Worm (Caenorhabditis elegans) whole organism, mixed stage, embryonic: ENCODE measurements around the gene taf-9.

Experiments used
- M03D4.4 ChIP-seq: sonication (generic microtip); optimal IDR thresholded peaks from 2 replicates; lab custom pipeline; 2017; ENCODE audit warnings: mild to moderate bottlenecking, missing genetic modification characterization, missing compliant biosample characterization
- bed-3 ChIP-seq: fragments of 200-800 bp; sonication (Bioruptor generic); optimal IDR thresholded peaks from 3 replicates; lab custom pipeline; 2018; ENCODE audit warnings: mild to moderate bottlenecking, missing genetic modification characterization, moderate library complexity, missing compliant biosample characterization
- blmp-1 ChIP-seq: fragments of 150-350 bp; optimal IDR thresholded peaks from 2 replicates; lab custom pipeline; 2014; ENCODE audit warnings: missing biosample characterization, missing genetic modification characterization
- ceh-39 ChIP-seq: fragments of 150-350 bp; optimal IDR thresholded peaks from 2 replicates; lab custom pipeline; 2014; ENCODE audit warnings: missing biosample characterization, missing genetic modification characterization
- ceh-43 ChIP-seq: fragments of 200-800 bp; sonication (Bioruptor generic); optimal IDR thresholded peaks from 2 replicates; lab custom pipeline; 2018; ENCODE audit warnings: mild to moderate bottlenecking, missing genetic modification characterization, moderate library complexity, missing compliant biosample characterization
- ceh-83 ChIP-seq: fragments of 200-800 bp; sonication (Bioruptor generic); optimal IDR thresholded peaks from 2 replicates; lab custom pipeline; 2018; ENCODE audit warnings: mild to moderate bottlenecking, missing genetic modification characterization, missing compliant biosample characterization
- ces-1 ChIP-seq: fragments of 150-350 bp; optimal IDR thresholded peaks from 2 replicates; lab custom pipeline; 2014; ENCODE audit warnings: missing biosample characterization, missing genetic modification reagents, missing genetic modification characterization
- cnd-1 ChIP-seq: fragments of 200-800 bp; sonication (Bioruptor generic); optimal IDR thresholded peaks from 2 replicates; lab custom pipeline; 2018; ENCODE audit warnings: mild to moderate bottlenecking, missing genetic modification characterization, missing compliant biosample characterization
- drap-1 ChIP-seq: fragments of 200-800 bp; sonication (Bioruptor generic); optimal IDR thresholded peaks from 3 replicates; lab custom pipeline; 2018; ENCODE audit warnings: mild to moderate bottlenecking, missing genetic modification characterization, missing compliant biosample characterization
- elt-1 ChIP-seq: sonication (generic microtip); optimal IDR thresholded peaks from 2 replicates; lab custom pipeline; 2017; ENCODE audit warnings: missing genetic modification characterization, mild to moderate bottlenecking, missing compliant biosample characterization, antibody characterized with exemption, moderate library complexity, borderline replicate concordance; ENCODE audit not compliant: insufficient read depth
- elt-3 ChIP-seq: fragments of 150-350 bp; optimal IDR thresholded peaks from 2 replicates; lab custom pipeline; 2014; ENCODE audit warnings: missing biosample characterization, missing genetic modification characterization
- flh-1 ChIP-seq: fragments of 200-800 bp; sonication (Bioruptor generic); optimal IDR thresholded peaks from 2 replicates; lab custom pipeline; 2018; ENCODE audit warnings: mild to moderate bottlenecking, missing genetic modification characterization, moderate library complexity, missing compliant biosample characterization
- ham-2 ChIP-seq: fragments of 200-800 bp; sonication (Bioruptor generic); optimal IDR thresholded peaks from 2 replicates; lab custom pipeline; 2018; ENCODE audit warnings: mild to moderate bottlenecking, missing genetic modification characterization, missing compliant biosample characterization
- hlh-1 ChIP-seq: fragments of 150-350 bp; optimal IDR thresholded peaks from 2 replicates; lab custom pipeline; 2014; ENCODE audit warnings: missing biosample characterization, missing genetic modification reagents, missing genetic modification characterization
- lin-13 ChIP-seq: fragments of 150-350 bp; optimal IDR thresholded peaks from 2 replicates; lab custom pipeline; 2014; ENCODE audit warnings: missing biosample characterization, missing genetic modification characterization
- lin-32 ChIP-seq: fragments of 200-800 bp; sonication (Bioruptor generic); optimal IDR thresholded peaks from 2 replicates; lab custom pipeline; 2018; ENCODE audit warnings: mild to moderate bottlenecking, missing genetic modification characterization, missing compliant biosample characterization
- lsy-2 ChIP-seq: fragments of 150-350 bp; optimal IDR thresholded peaks from 2 replicates; lab custom pipeline; 2014; ENCODE audit warnings: missing biosample characterization, missing genetic modification characterization
- mab-5 ChIP-seq: fragments of 150-350 bp; optimal IDR thresholded peaks from 2 replicates; lab custom pipeline; 2014; ENCODE audit warnings: missing biosample characterization, missing genetic modification characterization
- mep-1 ChIP-seq: fragments of 150-350 bp; optimal IDR thresholded peaks from 2 replicates; lab custom pipeline; 2017; ENCODE audit warnings: missing biosample characterization, missing genetic modification reagents, missing genetic modification characterization, inconsistent platforms
- mls-2 ChIP-seq: sonication (generic microtip); optimal IDR thresholded peaks from 2 replicates; lab custom pipeline; 2016; ENCODE audit warnings: mild to moderate bottlenecking, missing genetic modification characterization, moderate library complexity, missing compliant biosample characterization
- nhr-12 ChIP-seq: fragments of 150-350 bp; optimal IDR thresholded peaks from 2 replicates; lab custom pipeline; 2014; ENCODE audit warnings: missing biosample characterization, missing genetic modification characterization
- nhr-2 ChIP-seq: fragments of 150-350 bp; optimal IDR thresholded peaks from 2 replicates; lab custom pipeline; 2014; ENCODE audit warnings: missing biosample characterization, missing genetic modification characterization
- nhr-237 ChIP-seq: fragments of 150-350 bp; optimal IDR thresholded peaks from 2 replicates; lab custom pipeline; 2014; ENCODE audit warnings: missing biosample characterization, missing genetic modification characterization
- nhr-28 ChIP-seq: fragments of 150-350 bp; optimal IDR thresholded peaks from 2 replicates; lab custom pipeline; 2014; ENCODE audit warnings: missing biosample characterization, missing genetic modification characterization
- nhr-76 ChIP-seq: sonication (generic microtip); optimal IDR thresholded peaks from 2 replicates; lab custom pipeline; 2017; ENCODE audit warnings: missing biosample characterization, missing genetic modification characterization
- pha-4 ChIP-seq: fragments of 150-350 bp; optimal IDR thresholded peaks from 2 replicates; lab custom pipeline; 2018; ENCODE audit warnings: missing biosample characterization, missing genetic modification reagents, missing genetic modification characterization
- sem-2 ChIP-seq: fragments of 200-800 bp; sonication (Bioruptor generic); optimal IDR thresholded peaks from 2 replicates; lab custom pipeline; 2018; ENCODE audit warnings: mild to moderate bottlenecking, missing genetic modification characterization, missing compliant biosample characterization
- snpc-4 ChIP-seq: fragments of 150-350 bp; optimal IDR thresholded peaks from 2 replicates; lab custom pipeline; 2014; ENCODE audit warnings: missing biosample characterization, missing genetic modification characterization
- sptf-1 ChIP-seq: sonication (generic microtip); optimal IDR thresholded peaks from 2 replicates; lab custom pipeline; 2017; ENCODE audit warnings: mild to moderate bottlenecking, missing genetic modification characterization, moderate library complexity, missing compliant biosample characterization
- tbx-8 ChIP-seq: fragments of 200-800 bp; sonication (Bioruptor generic); optimal IDR thresholded peaks from 2 replicates; lab custom pipeline; 2018; ENCODE audit warnings: mild to moderate bottlenecking, missing genetic modification characterization, moderate library complexity, missing compliant biosample characterization
- unc-120 ChIP-seq: sonication (generic microtip); optimal IDR thresholded peaks from 2 replicates; lab custom pipeline; 2017; ENCODE audit warnings: missing genetic modification characterization, missing compliant biosample characterization; ENCODE audit not compliant: poor library complexity, severe bottlenecking
- unc-39 ChIP-seq: fragments of 150-350 bp; optimal IDR thresholded peaks from 2 replicates; lab custom pipeline; 2014; ENCODE audit warnings: missing biosample characterization, missing genetic modification characterization
- unc-62 ChIP-seq: fragments of 150-350 bp; optimal IDR thresholded peaks from 2 replicates; lab custom pipeline; 2014; ENCODE audit warnings: missing biosample characterization, missing genetic modification reagents, missing genetic modification characterization
- zip-8 ChIP-seq: fragments of 150-350 bp; optimal IDR thresholded peaks from 2 replicates; lab custom pipeline; 2014; ENCODE audit warnings: missing biosample characterization, missing genetic modification characterization
- ztf-11 ChIP-seq: fragments of 150-350 bp; optimal IDR thresholded peaks from 2 replicates; lab custom pipeline; 2014; ENCODE audit warnings: missing biosample characterization, missing genetic modification characterization

Gene taf-9

DNA sequence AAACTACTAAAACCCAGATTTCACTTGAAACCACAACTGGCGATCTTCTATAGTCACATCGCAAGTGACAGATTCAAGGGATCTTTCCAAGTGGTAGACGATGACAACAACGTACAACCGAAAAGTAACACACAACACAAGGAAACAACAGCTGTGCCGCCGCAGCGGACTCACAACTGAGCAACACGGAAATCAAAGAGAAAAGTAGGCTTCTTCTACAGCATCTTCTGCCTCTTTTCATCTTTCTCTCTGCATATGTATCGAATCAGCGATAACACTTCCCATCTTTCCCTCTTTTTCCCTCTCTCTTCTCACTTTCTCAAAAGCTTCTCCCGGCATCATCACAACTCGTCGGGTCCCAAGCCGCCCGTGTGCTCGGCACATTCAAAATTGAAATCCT lies 7.3 kb upstream of the taf-9 start, which contains the start of gene T12D8.9:
Gene T12D8.9, plus strand, starts transcription at position 312 of the 400 bp plus-strand sequence.
- TF ChIP-seq ham-2 (GFP tag; lab: Kevin White, UChicago) (no peak), sem-2 (GFP tag; lab: Kevin White, UChicago) (no peak), nhr-2 (tag; lab: Kevin White, UChicago) (no peak), lin-13 (tag; lab: Kevin White, UChicago) (no peak), blmp-1 (tag; lab: Kevin White, UChicago) (no peak), ceh-39 (no peak), nhr-76 (tag; lab: Kevin White, UChicago) (no peak), snpc-4 (tag; lab: Kevin White, UChicago) (no peak), cnd-1 (no peak), pha-4 (tag; lab: Kevin White, UChicago) (no peak), ceh-83 (GFP tag; lab: Kevin White, UChicago) (no peak), drap-1 (no peak), ceh-43 (GFP tag; lab: Kevin White, UChicago) (no peak), unc-62 (peak; percentile 35), bed-3 (no peak), mep-1 (tag; lab: Kevin White, UChicago) (peak; percentile 24), flh-1 (GFP tag; lab: Kevin White, UChicago) (no peak), unc-120 (tag; lab: Kevin White, UChicago) (peak; percentile 91), tbx-8 (no peak), mls-2 (tag; lab: Kevin White, UChicago) (no peak), mab-5 (tag; lab: Kevin White, UChicago) (no peak), M03D4.4 (tag; lab: Kevin White, UChicago) (no peak), nhr-12 (tag; lab: Kevin White, UChicago) (no peak), nhr-237 (tag; lab: Kevin White, UChicago) (no peak), unc-39 (no peak), elt-1 (tag; lab: Kevin White, UChicago) (no peak), lsy-2 (no peak), elt-3 (tag; lab: Kevin White, UChicago) (no peak), ces-1 (GFP tag; lab: Kevin White, UChicago) (no peak), ztf-11 (tag; lab: Kevin White, UChicago) (no peak), lin-32 (GFP tag; lab: Kevin White, UChicago) (no peak), nhr-28 (tag; lab: Kevin White, UChicago) (no peak), hlh-1 (tag; lab: Kevin White, UChicago) (peak; percentile 100), zip-8 (tag; lab: Kevin White, UChicago) (no peak)

DNA sequence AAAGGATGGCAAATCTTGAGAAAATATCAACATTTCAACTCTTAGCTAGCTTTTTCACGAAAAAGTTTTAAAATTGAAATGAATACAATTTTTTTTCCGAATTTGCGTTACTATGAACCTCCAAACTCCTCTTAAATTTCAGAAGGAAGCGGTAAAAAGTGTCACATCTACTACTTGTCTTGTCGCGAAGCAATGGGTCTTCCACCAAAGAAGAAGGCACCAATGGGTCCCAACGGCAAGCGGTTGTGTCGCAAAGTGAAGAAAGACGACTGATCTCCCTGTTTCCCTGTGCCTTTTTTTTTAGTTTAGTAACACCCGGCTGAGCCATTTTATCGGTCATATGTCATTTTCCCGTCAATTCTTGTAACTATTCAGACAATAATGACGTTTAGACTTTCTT lies 3.1 kb upstream of the taf-9 start:
- no peak for TF ChIP-seq nhr-12 (tag; lab: Kevin White, UChicago)
- no peak for TF ChIP-seq lsy-2
- no peak for TF ChIP-seq ceh-43 (GFP tag; lab: Kevin White, UChicago)
- no peak for TF ChIP-seq ceh-39
- no peak for TF ChIP-seq lin-13 (tag; lab: Kevin White, UChicago)
- no peak for TF ChIP-seq ztf-11 (tag; lab: Kevin White, UChicago)
- TF ChIP-seq lin-32 (GFP tag; lab: Kevin White, UChicago): no peak
- TF ChIP-seq hlh-1 (tag; lab: Kevin White, UChicago): no peak
- no peak for TF ChIP-seq elt-1 (tag; lab: Kevin White, UChicago)
- no peak for TF ChIP-seq unc-120 (tag; lab: Kevin White, UChicago)
- no peak for TF ChIP-seq cnd-1
- TF ChIP-seq unc-62: no peak
- TF ChIP-seq bed-3: no peak
- TF ChIP-seq ham-2 (GFP tag; lab: Kevin White, UChicago): no peak
- TF ChIP-seq, all 35 proteins: peak for 0

- TF ChIP-seq mab-5 (tag; lab: Kevin White, UChicago) (no peak), sptf-1 (tag; lab: Kevin White, UChicago) (no peak), elt-1 (tag; lab: Kevin White, UChicago) (no peak), nhr-237 (tag; lab: Kevin White, UChicago) (no peak), elt-3 (tag; lab: Kevin White, UChicago) (no peak), ceh-39 (no peak), bed-3 (no peak), mls-2 (tag; lab: Kevin White, UChicago) (no peak), ceh-43 (GFP tag; lab: Kevin White, UChicago) (no peak), lin-32 (GFP tag; lab: Kevin White, UChicago) (no peak)
Measured at ce11 chrIII:13621717-13622116, 2.4 kb upstream of the taf-9 start.
